Fruit fly (Drosophila melanogaster) S2 (cell line): ENCODE results near the gene grp.

Experiments
- CG8478 ChIP-seq: fragments of >200 bp; optimal IDR thresholded peaks from 2 replicates; lab custom pipeline; 2018
- CTCF ChIP-seq, 2 experiments: fragments of >200 bp; optimal IDR thresholded peaks; 2 replicates each; lab custom pipeline; 2018

- TF ChIP-seq CTCF (optimal IDR thresholded peaks at IDR 0.05; lab: Kevin White, UChicago) = no peak
- no peak for TF ChIP-seq CG8478 (lab: Kevin White, UChicago)
These were observed 10.7 kb downstream of the grp start for dm6 chr2L:16690619-16690908.
